Worm (Caenorhabditis elegans) whole organism, L1 larva: ENCODE results near the gene mltn-11.
A peak's percentile ranks its signal among the peaks of the same experiment; 100 is the strongest.

Experiments
- C04F5.9 ChIP-seq: sonication (generic microtip); optimal IDR thresholded peaks from 2 replicates; lab custom pipeline; 2016; ENCODE audit warnings: missing genetic modification characterization, missing compliant biosample characterization
- C16A3.4 ChIP-seq: fragments of 150-350 bp; optimal IDR thresholded peaks from 2 replicates; lab custom pipeline; 2014; ENCODE audit warnings: missing biosample characterization, missing genetic modification characterization
- C34B4.2 ChIP-seq: sonication (generic microtip); optimal IDR thresholded peaks from 2 replicates; lab custom pipeline; 2017; ENCODE audit warnings: mild to moderate bottlenecking, missing genetic modification characterization, missing compliant biosample characterization
- Y116A8C.19 ChIP-seq: sonication (generic microtip); optimal IDR thresholded peaks from 2 replicates; lab custom pipeline; 2016; ENCODE audit warnings: missing compliant biosample characterization, missing genetic modification characterization, borderline replicate concordance
- aly-2 ChIP-seq: fragments of 150-350 bp; optimal IDR thresholded peaks from 2 replicates; lab custom pipeline; 2014; ENCODE audit warnings: missing biosample characterization, missing genetic modification characterization
- blmp-1 ChIP-seq: fragments of 150-350 bp; optimal IDR thresholded peaks from 2 replicates; lab custom pipeline; 2014; ENCODE audit warnings: missing biosample characterization, missing genetic modification characterization
- ceh-90 ChIP-seq: sonication (generic microtip); optimal IDR thresholded peaks from 2 replicates; lab custom pipeline; 2016; ENCODE audit warnings: missing genetic modification characterization, missing compliant biosample characterization
- dsc-1 ChIP-seq: sonication (generic microtip); optimal IDR thresholded peaks from 2 replicates; lab custom pipeline; 2016; ENCODE audit warnings: mild to moderate bottlenecking, missing genetic modification characterization, missing compliant biosample characterization
- efl-3 ChIP-seq: fragments of 200-800 bp; sonication (Bioruptor generic); optimal IDR thresholded peaks from 2 replicates; lab custom pipeline; 2018; ENCODE audit warnings: mild to moderate bottlenecking, missing genetic modification characterization, missing compliant biosample characterization
- egl-13 ChIP-seq: sonication (generic microtip); optimal IDR thresholded peaks from 2 replicates; lab custom pipeline; 2016; ENCODE audit warnings: missing genotype, missing genetic modification reagents, missing genetic modification characterization, missing compliant biosample characterization
- elt-2 ChIP-seq: sonication (generic microtip); optimal IDR thresholded peaks from 2 replicates; lab custom pipeline; 2016; ENCODE audit warnings: missing genetic modification characterization, mild to moderate bottlenecking, inconsistent platforms, missing compliant biosample characterization, missing genetic modification reagents
- elt-3 ChIP-seq, 6 experiments: fragments of 150-350 bp in 1 of 6; sonication (generic microtip); optimal IDR thresholded peaks; 2 replicates each; lab custom pipeline; 2017 to 2018; ENCODE audit warnings: missing biosample characterization in 6 of 6, missing genetic modification characterization in 6 of 6, inconsistent platforms in 1 of 6
- ets-5 ChIP-seq: fragments of 200-800 bp; sonication (Bioruptor generic); IDR thresholded peaks from 2 replicates; pipeline ENCODE4 v1.3.6; 2022; ENCODE audit warnings: missing genetic modification characterization, missing compliant biosample characterization
- fkh-10 ChIP-seq: sonication (generic microtip); optimal IDR thresholded peaks from 2 replicates; lab custom pipeline; 2017; ENCODE audit warnings: missing biosample characterization, missing genetic modification reagents, missing genetic modification characterization
- fkh-4 ChIP-seq: sonication (generic microtip); optimal IDR thresholded peaks from 2 replicates; lab custom pipeline; 2016; ENCODE audit warnings: missing compliant biosample characterization, missing genetic modification characterization, borderline replicate concordance
- fkh-8 ChIP-seq: sonication (generic microtip); optimal IDR thresholded peaks from 2 replicates; lab custom pipeline; 2016; ENCODE audit warnings: mild to moderate bottlenecking, missing genetic modification characterization, missing compliant biosample characterization
- fos-1 ChIP-seq: fragments of 150-350 bp; optimal IDR thresholded peaks from 2 replicates; lab custom pipeline; 2014; ENCODE audit warnings: missing biosample characterization, missing genetic modification characterization
- grh-1 ChIP-seq: fragments of 200-800 bp; sonication (Bioruptor generic); IDR thresholded peaks from 2 replicates; pipeline ENCODE4 v1.3.6; 2022; ENCODE audit warnings: missing genetic modification reagents, missing genetic modification characterization, missing compliant biosample characterization
- hlh-17 ChIP-seq: fragments of 200-800 bp; sonication (Bioruptor generic); optimal IDR thresholded peaks from 2 replicates; lab custom pipeline; 2018; ENCODE audit warnings: missing genetic modification characterization, mild to moderate bottlenecking, missing compliant biosample characterization, moderate library complexity, borderline replicate concordance
- hpl-2 ChIP-seq: fragments of 150-350 bp; optimal IDR thresholded peaks from 2 replicates; lab custom pipeline; 2014; ENCODE audit warnings: missing biosample characterization, missing genetic modification reagents, missing genetic modification characterization
- isw-1 ChIP-seq: fragments of 200-800 bp; sonication (Bioruptor generic); IDR thresholded peaks from 2 replicates; pipeline ENCODE4 v1.3.6; 2022; ENCODE audit warnings: missing genetic modification characterization, missing compliant biosample characterization
- jun-1 ChIP-seq: fragments of 150-350 bp; optimal IDR thresholded peaks from 2 replicates; lab custom pipeline; 2014; ENCODE audit warnings: missing biosample characterization, missing genetic modification reagents, missing genetic modification characterization
- lin-14 ChIP-seq: fragments of 200-800 bp; sonication (Bioruptor generic); optimal IDR thresholded peaks from 2 replicates; lab custom pipeline; 2018; ENCODE audit warnings: mild to moderate bottlenecking, missing genetic modification characterization, moderate library complexity, missing compliant biosample characterization
- lin-39 ChIP-seq: fragments of 150-350 bp; optimal IDR thresholded peaks from 2 replicates; lab custom pipeline; 2014; ENCODE audit warnings: missing biosample characterization, missing genetic modification reagents, missing genetic modification characterization
- mef-2 ChIP-seq: fragments of 150-350 bp; optimal IDR thresholded peaks from 2 replicates; lab custom pipeline; 2014; ENCODE audit warnings: missing biosample characterization, missing genetic modification characterization
- nhr-237 ChIP-seq: fragments of 150-350 bp; optimal IDR thresholded peaks from 2 replicates; lab custom pipeline; 2014; ENCODE audit warnings: missing biosample characterization, missing genetic modification characterization
- nhr-71 ChIP-seq: sonication (generic microtip); optimal IDR thresholded peaks from 2 replicates; lab custom pipeline; 2016; ENCODE audit warnings: mild to moderate bottlenecking, missing genetic modification characterization, moderate library complexity, missing compliant biosample characterization
- nhr-76 ChIP-seq: sonication (generic microtip); optimal IDR thresholded peaks from 2 replicates; lab custom pipeline; 2017; ENCODE audit warnings: missing biosample characterization, missing genetic modification characterization
- skn-1 ChIP-seq: fragments of 150-350 bp; optimal IDR thresholded peaks from 2 replicates; lab custom pipeline; 2014; ENCODE audit warnings: missing biosample characterization, missing genetic modification characterization
- snu-23 ChIP-seq: sonication (generic microtip); optimal IDR thresholded peaks from 2 replicates; lab custom pipeline; 2016; ENCODE audit warnings: missing genetic modification characterization, missing compliant biosample characterization
- sox-4 ChIP-seq: sonication (generic microtip); optimal IDR thresholded peaks from 2 replicates; lab custom pipeline; 2016; ENCODE audit warnings: missing genetic modification characterization, missing compliant biosample characterization
- sptf-1 ChIP-seq: fragments of 150-350 bp; optimal IDR thresholded peaks from 2 replicates; lab custom pipeline; 2014; ENCODE audit warnings: missing biosample characterization, missing genetic modification characterization
- tlp-1 ChIP-seq: fragments of 150-350 bp; optimal IDR thresholded peaks from 2 replicates; lab custom pipeline; 2014; ENCODE audit warnings: missing biosample characterization, missing genetic modification characterization
- unc-130 ChIP-seq: fragments of 150-350 bp; optimal IDR thresholded peaks from 2 replicates; lab custom pipeline; 2017; ENCODE audit warnings: missing biosample characterization, missing genetic modification characterization, inconsistent platforms
- unc-62 ChIP-seq: fragments of 150-350 bp; optimal IDR thresholded peaks from 2 replicates; lab custom pipeline; 2014; ENCODE audit warnings: missing biosample characterization, missing genetic modification reagents, missing genetic modification characterization
- vab-15 ChIP-seq: sonication (generic microtip); optimal IDR thresholded peaks from 2 replicates; lab custom pipeline; 2017; ENCODE audit warnings: missing genotype, mild to moderate bottlenecking, missing genetic modification characterization, missing compliant biosample characterization
- zag-1 ChIP-seq: fragments of 150-350 bp; optimal IDR thresholded peaks from 2 replicates; lab custom pipeline; 2014; ENCODE audit warnings: missing biosample characterization, missing genetic modification characterization

Gene mltn-11

ce11 chrV:16621894-16622293 lies 14.1 kb upstream of the mltn-11 start:
- TF ChIP-seq fkh-8 (tag; lab: Kevin White, UChicago) = peak; percentile 11
- no peak for TF ChIP-seq unc-130
- 0 out of 2 replicates have a peak, but pooled peaks have one; percentile 12 for TF ChIP-seq grh-1 (GFP tag; lab: Robert Waterston, UW)
- no peak for TF ChIP-seq nhr-237 (tag; lab: Kevin White, UChicago)
- no peak for TF ChIP-seq fkh-10 (GFP tag; lab: Kevin White, UChicago)

ce11 chrV:16622754-16623261 lies 13.2 kb upstream of the mltn-11 start, which contains the start of gene Y70C5A.2:
Gene Y70C5A.2, minus strand, starts transcription at chrV:16623211.
- TF ChIP-seq ets-5 (GFP tag; lab: Robert Waterston, UW) = no peak
- no peak for TF ChIP-seq skn-1 (tag; lab: Kevin White, UChicago)
- no peak for TF ChIP-seq dsc-1 (tag; lab: Kevin White, UChicago)
- TF ChIP-seq Y116A8C.19 (tag; lab: Kevin White, UChicago) = no peak
- TF ChIP-seq lin-39 (tag; lab: Kevin White, UChicago) = no peak
- no peak for TF ChIP-seq snu-23 (GFP tag; lab: Kevin White, UChicago)
- TF ChIP-seq egl-13 (tag; lab: Kevin White, UChicago) = no peak
- TF ChIP-seq hpl-2 = no peak
- no peak for TF ChIP-seq lin-14 (GFP tag; lab: Kevin White, UChicago)
- TF ChIP-seq sptf-1 = no peak
- no peak for TF ChIP-seq sox-4
- TF ChIP-seq nhr-237 (tag; lab: Kevin White, UChicago) = no peak
- TF ChIP-seq nhr-71 (tag; lab: Kevin White, UChicago) = no peak
- no peak for TF ChIP-seq fkh-10 (GFP tag; lab: Kevin White, UChicago)
- no peak for TF ChIP-seq C16A3.4
- no peak for TF ChIP-seq C34B4.2 (tag; lab: Kevin White, UChicago)
- no peak for TF ChIP-seq nhr-76 (tag; lab: Kevin White, UChicago)
- no peak for TF ChIP-seq fkh-4 (tag; lab: Kevin White, UChicago)
- TF ChIP-seq vab-15 (tag; lab: Kevin White, UChicago) = no peak

DNA sequence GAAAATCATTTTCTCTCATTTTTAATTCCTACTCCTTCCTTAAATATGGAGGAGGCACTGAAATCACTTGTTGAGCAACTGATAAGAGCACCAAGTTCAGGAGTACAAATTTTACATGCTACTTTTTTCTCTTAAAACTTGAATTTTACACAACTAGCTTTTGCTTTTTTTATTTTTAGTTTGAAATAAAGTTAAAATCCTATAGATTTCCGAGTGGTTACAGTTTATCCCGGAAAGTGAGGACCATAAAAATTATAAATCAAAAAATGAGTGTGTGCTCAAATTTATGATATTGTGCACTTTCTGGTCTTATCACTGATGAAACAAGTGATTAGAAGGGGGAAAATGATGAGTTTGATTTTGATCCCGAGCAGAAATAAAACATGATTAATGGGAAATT lies 8.0 kb upstream of the mltn-11 start, which contains the start of gene oac-53:
Gene oac-53 (minus strand): TSS at position 9 of the 400 bp plus-strand sequence.
- TF ChIP-seq sptf-1 (no peak), tlp-1 (peak; percentile 3), elt-2 (tag; lab: Kevin White, UChicago) (peak; percentile 77)

DNA sequence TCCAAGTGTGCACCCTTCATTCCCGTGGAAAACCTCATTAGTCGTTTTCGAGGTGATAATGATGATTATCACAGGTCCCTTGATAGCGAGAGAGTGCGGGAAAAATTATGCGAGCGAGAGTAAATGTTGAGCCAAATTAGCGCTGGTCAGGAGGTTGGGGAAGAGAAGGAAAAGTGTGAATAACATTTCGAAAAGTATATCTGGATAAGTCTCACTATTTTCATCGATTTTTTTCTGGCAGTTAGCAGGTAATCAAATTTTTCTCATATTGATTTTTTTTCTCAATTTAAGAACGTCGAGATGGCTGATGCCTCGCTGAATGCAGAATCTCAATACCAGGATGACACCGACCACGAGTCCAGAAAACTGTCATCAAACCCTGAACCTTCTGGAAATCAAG lies 7.0 kb upstream of the mltn-11 start, which contains the start of gene W06G6.2:
Gene W06G6.2 (plus strand): TSS at position 301 of the 400 bp plus-strand sequence.
- TF ChIP-seq sptf-1 (no peak), fos-1 (tag; lab: Kevin White, UChicago) (no peak), aly-2 (tag; lab: Kevin White, UChicago) (no peak), jun-1 (tag; lab: Kevin White, UChicago) (no peak), blmp-1 (tag; lab: Kevin White, UChicago) (no peak), hlh-17 (no peak), zag-1 (tag; lab: Kevin White, UChicago) (no peak), lin-14 (GFP tag; lab: Kevin White, UChicago) (no peak)
- TF ChIP-seq, all 84 proteins: peak for 0

DNA sequence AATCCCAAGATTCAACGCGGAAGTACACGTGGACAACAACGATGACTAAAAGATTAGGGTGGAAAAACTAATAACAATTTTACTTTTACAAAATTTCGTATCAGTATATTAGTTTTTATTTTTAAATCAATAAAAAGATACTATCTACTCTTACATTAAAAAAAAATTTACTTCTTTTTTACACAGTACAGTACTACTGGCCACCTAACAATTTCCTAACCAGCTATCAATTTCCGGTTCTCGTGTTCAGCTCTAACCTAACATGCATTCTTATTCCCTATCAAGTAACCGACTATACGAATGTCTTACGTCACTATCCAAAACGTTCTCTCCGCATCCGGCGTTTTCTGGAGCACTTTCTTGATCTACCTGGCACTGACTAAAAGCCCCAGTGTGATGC lies 6.4 kb upstream of the mltn-11 start, which contains the start of gene srd-21:
Gene srd-21 (plus strand): TSS at position 301 of the 400 bp plus-strand sequence.
- no peak for TF ChIP-seq unc-62
- TF ChIP-seq C04F5.9 (tag; lab: Kevin White, UChicago) = no peak

- no peak for TF ChIP-seq efl-3 (GFP tag; lab: Kevin White, UChicago)
- no peak for TF ChIP-seq Y116A8C.19 (tag; lab: Kevin White, UChicago)
- no peak for TF ChIP-seq elt-3 (tag; optimal IDR thresholded peaks at IDR 0.05; lab: Kevin White, UChicago)
- no peak for TF ChIP-seq isw-1
- no peak for TF ChIP-seq fkh-10 (GFP tag; lab: Kevin White, UChicago)
- TF ChIP-seq ceh-90 (tag; lab: Kevin White, UChicago) = no peak
- no peak for TF ChIP-seq snu-23 (GFP tag; lab: Kevin White, UChicago)
- TF ChIP-seq C04F5.9 (tag; lab: Kevin White, UChicago) = no peak
- no peak for TF ChIP-seq C16A3.4
- no peak for TF ChIP-seq mef-2
- no peak for TF ChIP-seq nhr-71 (tag; lab: Kevin White, UChicago)
Measured at ce11 chrV:16638204-16638603, 2.2 kb downstream of the mltn-11 start, which contains the start of gene srw-76. Gene srw-76, minus strand, starts transcription at chrV:16638304.
